Fruit fly (Drosophila melanogaster) whole organism, pupa: ENCODE measurements around the gene CG18095.

Experiments used
- CG10348 ChIP-seq: fragments of 200-800 bp; sonication (Bioruptor generic); IDR thresholded peaks from 2 replicates; pipeline ENCODE4 v1.3.6; 2022; ENCODE audit warnings: missing biosample characterization, missing genetic modification characterization
- CG12605 ChIP-seq: fragments of 200-800 bp; sonication (Bioruptor generic); IDR thresholded peaks from 2 replicates; pipeline ENCODE4 v1.3.6; 2022; ENCODE audit warnings: missing biosample characterization, missing genetic modification characterization
- CG13204 ChIP-seq: fragments of 200-800 bp; sonication (Bioruptor generic); optimal IDR thresholded peaks from 2 replicates; lab custom pipeline; 2018; ENCODE audit warnings: missing biosample characterization, mild to moderate bottlenecking, missing genetic modification characterization, moderate library complexity
- CG14655 ChIP-seq: fragments of 200-800 bp; sonication (Bioruptor generic); optimal IDR thresholded peaks from 3 replicates; lab custom pipeline; 2017; ENCODE audit warnings: mild to moderate bottlenecking, missing biosample characterization, missing genetic modification reagents, missing genetic modification characterization
- CG15710 ChIP-seq: fragments of 200-800 bp; sonication (Bioruptor generic); optimal IDR thresholded peaks from 2 replicates; lab custom pipeline; 2018; ENCODE audit warnings: missing biosample characterization, mild to moderate bottlenecking, missing genetic modification characterization, moderate library complexity
- CG34367 ChIP-seq: fragments of 200-800 bp; sonication (Bioruptor generic); optimal IDR thresholded peaks from 2 replicates; lab custom pipeline; 2018; ENCODE audit warnings: missing biosample characterization, mild to moderate bottlenecking, missing genetic modification characterization
- CG4496 ChIP-seq: fragments of 200-800 bp; sonication (Bioruptor generic); IDR thresholded peaks from 3 replicates; pipeline ENCODE4 v1.3.6; 2022; ENCODE audit warnings: missing biosample characterization, missing genetic modification characterization
- CG8159 ChIP-seq: fragments of 200-800 bp; sonication (Bioruptor generic); optimal IDR thresholded peaks from 3 replicates; lab custom pipeline; 2018; ENCODE audit warnings: missing biosample characterization, mild to moderate bottlenecking, missing genetic modification characterization, moderate library complexity
- EcR ChIP-seq: fragments of 200-800 bp; sonication (Bioruptor generic); optimal IDR thresholded peaks from 3 replicates; lab custom pipeline; 2019; ENCODE audit warnings: missing biosample characterization, missing genetic modification characterization, mild to moderate bottlenecking, moderate library complexity, missing genetic modification reagents
- Pif1A ChIP-seq: fragments of 200-800 bp; sonication (Bioruptor generic); optimal IDR thresholded peaks from 3 replicates; lab custom pipeline; 2016; ENCODE audit warnings: missing biosample characterization, missing genetic modification characterization
- Pif1B ChIP-seq: fragments of 200-800 bp; sonication (Bioruptor generic); optimal IDR thresholded peaks from 3 replicates; lab custom pipeline; 2016; ENCODE audit warnings: missing biosample characterization, missing genetic modification characterization
- Snoo ChIP-seq: fragments of 200-800 bp; sonication (Bioruptor generic); optimal IDR thresholded peaks from 3 replicates; lab custom pipeline; 2017; ENCODE audit warnings: missing biosample characterization, mild to moderate bottlenecking, missing genetic modification characterization, inconsistent platforms
- fd96Ca ChIP-seq: fragments of 200-800 bp; sonication (Bioruptor generic); IDR thresholded peaks from 3 replicates; pipeline ENCODE4 v1.3.6; 2022; ENCODE audit warnings: missing biosample characterization, missing genetic modification characterization
- gl ChIP-seq: fragments of 200-800 bp; sonication (Bioruptor generic); optimal IDR thresholded peaks from 2 replicates; lab custom pipeline; 2018; ENCODE audit warnings: missing biosample characterization, mild to moderate bottlenecking, missing genetic modification characterization

dm6 chr2L:14012304-14013054, 18.9 kb downstream of the CG18095 start, which contains the start of gene bgm:
- TF ChIP-seq Pif1A (GFP tag; lab: Kevin White, UChicago) (no peak), EcR (GFP tag; lab: Kevin White, UChicago) (no peak), Snoo (no peak), gl (tag; lab: Kevin White, UChicago) (no peak), Pif1B (no peak), CG34367 (tag; lab: Kevin White, UChicago) (no peak), CG10348 (GFP tag; lab: Robert Waterston, UW) (no peak), CG14655 (GFP tag; lab: Kevin White, UChicago) (no peak), CG4496 (GFP tag; lab: Robert Waterston, UW) (no peak), CG8159 (tag; lab: Kevin White, UChicago) (no peak), fd96Ca (GFP tag; lab: Robert Waterston, UW) (no peak), CG13204 (no peak), CG15710 (tag; lab: Kevin White, UChicago) (no peak), CG12605 (GFP tag; lab: Robert Waterston, UW) (no peak)
